Worm (Caenorhabditis elegans): ENCODE data around the gene nhr-43.

DNA sequence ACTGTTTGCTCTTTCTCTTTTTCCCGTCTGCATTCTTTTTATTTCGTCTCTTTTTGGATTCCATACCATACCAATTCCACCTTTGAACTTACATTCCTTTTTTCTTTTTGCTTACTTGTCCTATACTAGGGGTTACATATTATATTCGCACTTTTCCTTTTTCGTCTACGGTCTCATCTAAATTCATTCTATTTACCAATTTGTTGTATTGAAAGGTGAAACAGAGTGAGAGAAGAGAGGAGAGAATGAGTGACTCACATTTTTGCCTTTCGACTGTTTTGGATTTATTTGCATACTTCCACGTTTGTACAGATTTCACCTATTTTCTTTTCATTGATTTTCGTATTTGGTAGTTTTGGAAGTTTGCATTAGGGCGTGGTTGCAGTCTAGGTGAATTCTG lies 36.0 kb upstream of the nhr-43 start:
- no peak for TF ChIP-seq F10E7.11 (tag; optimal IDR thresholded peaks at IDR 0.05)
- no peak for TF ChIP-seq F39B2.1 (GFP tag; IDR thresholded peaks at IDR 0.05)
- TF ChIP-seq pha-4 (tag; optimal IDR thresholded peaks at IDR 0.05), result no peak
